Worm (Caenorhabditis elegans): ENCODE measurements around the gene aakg-4.

DNA sequence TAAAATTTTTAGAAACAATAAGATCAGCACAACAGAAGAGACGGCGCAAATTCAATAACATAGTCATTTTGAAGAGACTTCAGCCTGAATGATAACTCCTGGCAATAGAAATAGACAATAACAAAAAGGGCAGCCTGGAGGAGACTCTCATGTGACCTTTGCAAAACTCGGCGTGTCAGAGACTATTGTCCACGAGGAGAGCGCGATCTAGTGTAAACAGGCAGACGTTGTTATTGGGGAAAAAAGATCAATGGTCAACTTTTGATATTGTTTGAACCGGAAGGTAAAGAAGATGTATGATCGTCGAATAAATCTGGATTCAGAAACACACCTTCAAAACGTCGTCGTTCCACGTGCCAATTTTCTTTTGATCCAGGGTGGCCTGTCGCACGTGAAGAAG lies 2.9 kb downstream of the aakg-4 start:
- TF ChIP-seq tab-1 (GFP tag; IDR thresholded peaks at IDR 0.05) (no peak), med-1 (GFP tag; optimal IDR thresholded peaks at IDR 0.05; ENCODE audit: insufficient read depth) (no peak), ztf-29 (GFP tag; IDR thresholded peaks at IDR 0.05) (no peak), flt-1 (GFP tag; IDR thresholded peaks at IDR 0.05) (no peak), ref-1 (GFP tag; conservative IDR thresholded peaks at IDR 0.05) (no peak), cog-1 (tag; optimal IDR thresholded peaks at IDR 0.05) (no peak), T22C8.4 (GFP tag; IDR thresholded peaks at IDR 0.05) (no peak)

Measured in whole organism, midembryonic.